Fruit fly (Drosophila melanogaster) whole organism, embryonic: ENCODE measurements around the gene CG6443.

Experiments used
- Asciz ChIP-seq: fragments of 200-800 bp; sonication (Bioruptor generic); optimal IDR thresholded peaks from 2 replicates; lab custom pipeline; 2017; ENCODE audit warnings: missing biosample characterization, mild to moderate bottlenecking, missing genetic modification characterization, missing genetic modification reagents
- Atf3 ChIP-seq: fragments of 200-800 bp; sonication (Bioruptor generic); optimal IDR thresholded peaks from 3 replicates; lab custom pipeline; 2016; ENCODE audit warnings: missing biosample characterization, missing genetic modification characterization
- Awh ChIP-seq: fragments of 200-800 bp; sonication (Bioruptor generic); IDR thresholded peaks from 2 replicates; pipeline ENCODE4, ENCODE4 v1.3.6; 2022; ENCODE audit warnings: missing biosample characterization, missing genetic modification characterization
- CG11085 ChIP-seq: fragments of 200-800 bp; sonication (Bioruptor generic); IDR thresholded peaks from 2 replicates; pipeline ENCODE4 v1.3.6; 2022; ENCODE audit warnings: missing biosample characterization, missing genetic modification characterization
- CG11398 ChIP-seq: fragments of 200-800 bp; sonication (Bioruptor generic); optimal IDR thresholded peaks from 2 replicates; lab custom pipeline; 2016; ENCODE audit warnings: missing biosample characterization, missing genetic modification characterization
- CG11456 ChIP-seq: fragments of 200-800 bp; sonication (Bioruptor generic); IDR thresholded peaks from 3 replicates; pipeline ENCODE4 v1.3.6; 2022; ENCODE audit warnings: missing biosample characterization, missing genetic modification characterization
- CG11696 ChIP-seq: fragments of 200-800 bp; sonication (Bioruptor generic); IDR thresholded peaks from 2 replicates; pipeline ENCODE4 v1.3.6; 2022; ENCODE audit warnings: missing biosample characterization, missing genetic modification characterization
- CG12236 ChIP-seq: fragments of 200-800 bp; sonication (Bioruptor generic); optimal IDR thresholded peaks from 2 replicates; lab custom pipeline; 2016; ENCODE audit warnings: missing biosample characterization, missing genetic modification characterization
- CG12744 ChIP-seq: fragments of 200-800 bp; sonication (Bioruptor generic); optimal IDR thresholded peaks from 2 replicates; lab custom pipeline; 2016; ENCODE audit warnings: missing biosample characterization, missing genetic modification characterization
- CG14441 ChIP-seq: fragments of 200-800 bp; sonication (Bioruptor generic); IDR thresholded peaks from 2 replicates; pipeline ENCODE4 v1.3.6; 2022; ENCODE audit warnings: missing biosample characterization, missing genetic modification characterization
- CG15269 ChIP-seq: fragments of 200-800 bp; sonication (Bioruptor generic); optimal IDR thresholded peaks from 2 replicates; lab custom pipeline; 2018; ENCODE audit warnings: missing biosample characterization, mild to moderate bottlenecking, missing genetic modification characterization, moderate library complexity
- CG17385 ChIP-seq: fragments of 200-800 bp; sonication (Bioruptor generic); optimal IDR thresholded peaks from 3 replicates; lab custom pipeline; 2018; ENCODE audit warnings: missing biosample characterization, mild to moderate bottlenecking, missing genetic modification characterization
- CG18011 ChIP-seq: fragments of 200-800 bp; sonication (Bioruptor generic); optimal IDR thresholded peaks from 2 replicates; lab custom pipeline; 2017; ENCODE audit warnings: missing biosample characterization, missing genetic modification characterization, mild to moderate bottlenecking, moderate library complexity, missing genotype
- CG18262 ChIP-seq: fragments of 200-800 bp; optimal IDR thresholded peaks from 3 replicates; lab custom pipeline; 2019; ENCODE audit warnings: missing biosample characterization, mild to moderate bottlenecking, missing genetic modification characterization, moderate library complexity
- CG2875 ChIP-seq: fragments of 200-800 bp; sonication (Bioruptor generic); optimal IDR thresholded peaks from 2 replicates; lab custom pipeline; 2017; ENCODE audit warnings: missing biosample characterization, mild to moderate bottlenecking, missing genetic modification characterization, missing genetic modification reagents
- CG2889 ChIP-seq: fragments of 200-800 bp; sonication (Bioruptor generic); IDR thresholded peaks from 3 replicates; pipeline ENCODE4 v1.3.6; 2022; ENCODE audit warnings: missing biosample characterization, missing genetic modification characterization
- CG30020 ChIP-seq: fragments of 200-800 bp; optimal IDR thresholded peaks from 2 replicates; lab custom pipeline; 2019; ENCODE audit warnings: missing biosample characterization, mild to moderate bottlenecking, missing genetic modification characterization, moderate library complexity
- CG31224 ChIP-seq: fragments of 200-800 bp; sonication (Bioruptor generic); IDR thresholded peaks from 2 replicates; pipeline ENCODE4 v1.3.6; 2022; ENCODE audit warnings: missing biosample characterization, missing genetic modification characterization
- CG43689 ChIP-seq: fragments of 200-800 bp; sonication (Bioruptor generic); IDR thresholded peaks from 2 replicates; pipeline ENCODE4 v1.3.6; 2022; ENCODE audit warnings: missing biosample characterization, missing genetic modification characterization
- CG6791 ChIP-seq: fragments of 200-800 bp; sonication (Bioruptor generic); IDR thresholded peaks from 3 replicates; pipeline ENCODE4 v1.3.6; 2022; ENCODE audit warnings: missing biosample characterization, missing genetic modification characterization; ENCODE audit not compliant: partially characterized antibody
- CG8359 ChIP-seq: fragments of 200-800 bp; sonication (Bioruptor generic); optimal IDR thresholded peaks from 2 replicates; lab custom pipeline; 2017; ENCODE audit warnings: missing biosample characterization, mild to moderate bottlenecking, missing genetic modification characterization, borderline replicate concordance
- CG8388 ChIP-seq: fragments of 200-800 bp; sonication (Bioruptor generic); optimal IDR thresholded peaks from 2 replicates; lab custom pipeline; 2019; ENCODE audit warnings: missing biosample characterization, mild to moderate bottlenecking, missing genetic modification characterization, moderate library complexity
- CG8765 ChIP-seq: fragments of 200-800 bp; sonication (Bioruptor generic); IDR thresholded peaks from 2 replicates; pipeline ENCODE4 v1.3.6; 2022; ENCODE audit warnings: missing biosample characterization, missing genetic modification characterization
- Doc2 ChIP-seq: fragments of 200-800 bp; sonication (Bioruptor generic); IDR thresholded peaks from 2 replicates; pipeline ENCODE4 v1.3.6; 2022; ENCODE audit warnings: missing biosample characterization, missing genetic modification characterization
- Ets97D ChIP-seq: fragments of 200-800 bp; sonication (Bioruptor generic); optimal IDR thresholded peaks from 3 replicates; lab custom pipeline; 2016; ENCODE audit warnings: missing biosample characterization, missing genetic modification characterization
- Fer2 ChIP-seq: fragments of 200-800 bp; sonication (Bioruptor generic); optimal IDR thresholded peaks from 2 replicates; lab custom pipeline; 2018; ENCODE audit warnings: missing biosample characterization, mild to moderate bottlenecking, missing genetic modification characterization, moderate library complexity
- Gsc ChIP-seq: fragments of 200-800 bp; sonication (Bioruptor generic); IDR thresholded peaks from 2 replicates; pipeline ENCODE4 v1.3.6; 2022; ENCODE audit warnings: missing biosample characterization, missing genetic modification characterization
- Gug ChIP-seq: fragments of 200-800 bp; sonication (Bioruptor generic); IDR thresholded peaks from 4 replicates; pipeline ENCODE4 v1.3.6; 2022; ENCODE audit warnings: missing biosample characterization, missing genetic modification characterization
- HLHmδ ChIP-seq: fragments of 200-800 bp; sonication (Bioruptor generic); optimal IDR thresholded peaks from 2 replicates; lab custom pipeline; 2018; ENCODE audit warnings: missing biosample characterization, mild to moderate bottlenecking, missing genetic modification characterization, moderate library complexity
- Hr39 ChIP-seq: fragments of >200 bp; optimal IDR thresholded peaks from 2 replicates; lab custom pipeline; 2017
- Meics ChIP-seq: fragments of 200-800 bp; sonication (Bioruptor generic); optimal IDR thresholded peaks from 2 replicates; lab custom pipeline; 2017; ENCODE audit warnings: missing biosample characterization, mild to moderate bottlenecking, missing genetic modification characterization
- Poxn ChIP-seq: fragments of 200-800 bp; sonication (Bioruptor generic); IDR thresholded peaks from 2 replicates; pipeline ENCODE4 v1.3.6; 2022; ENCODE audit warnings: missing biosample characterization, missing genetic modification characterization
- Ptx1 ChIP-seq: fragments of 200-800 bp; sonication (Bioruptor generic); IDR thresholded peaks from 2 replicates; pipeline ENCODE4 v1.3.6; 2022; ENCODE audit warnings: missing biosample characterization, missing genetic modification characterization
- Tbp ChIP-seq: fragments of >200 bp; optimal IDR thresholded peaks from 2 replicates; lab custom pipeline; 2018; ENCODE audit warnings: missing biosample characterization, missing genetic modification characterization
- Usf ChIP-seq: fragments of 200-800 bp; sonication (Bioruptor generic); optimal IDR thresholded peaks from 2 replicates; lab custom pipeline; 2017; ENCODE audit warnings: missing genotype, missing biosample characterization, missing genetic modification characterization
- Xbp1 ChIP-seq: fragments of 200-800 bp; sonication (Bioruptor generic); optimal IDR thresholded peaks from 3 replicates; lab custom pipeline; 2016; ENCODE audit warnings: missing biosample characterization, mild to moderate bottlenecking, missing genetic modification characterization
- cad ChIP-seq: fragments of >200 bp; optimal IDR thresholded peaks from 2 replicates; lab custom pipeline; 2017; ENCODE audit warnings: missing biosample characterization, missing genetic modification characterization
- caup ChIP-seq: fragments of 200-800 bp; sonication (Bioruptor generic); optimal IDR thresholded peaks from 3 replicates; lab custom pipeline; 2017; ENCODE audit warnings: missing biosample characterization, mild to moderate bottlenecking, missing genetic modification characterization, moderate library complexity; ENCODE audit not compliant: severe bottlenecking
- chn ChIP-seq: fragments of 200-800 bp; sonication (Bioruptor generic); optimal IDR thresholded peaks from 2 replicates; lab custom pipeline; 2016; ENCODE audit warnings: missing biosample characterization, missing genetic modification characterization
- da ChIP-seq: fragments of 200-800 bp; sonication (Bioruptor generic); optimal IDR thresholded peaks from 2 replicates; lab custom pipeline; 2016; ENCODE audit warnings: missing biosample characterization, missing genetic modification characterization
- eyg ChIP-seq: fragments of 200-800 bp; sonication (Bioruptor generic); optimal IDR thresholded peaks from 3 replicates; lab custom pipeline; 2016; ENCODE audit warnings: missing biosample characterization, missing genetic modification characterization
- h ChIP-seq: fragments of >200 bp; optimal IDR thresholded peaks from 2 replicates; lab custom pipeline; 2017
- her ChIP-seq: fragments of 200-800 bp; sonication (Bioruptor generic); optimal IDR thresholded peaks from 2 replicates; lab custom pipeline; 2016; ENCODE audit warnings: missing biosample characterization, missing genetic modification characterization
- luna ChIP-seq: fragments of 200-800 bp; sonication (Bioruptor generic); optimal IDR thresholded peaks from 2 replicates; lab custom pipeline; 2016; ENCODE audit warnings: missing biosample characterization, missing genetic modification characterization
- mirr ChIP-seq: fragments of 200-800 bp; sonication (Bioruptor generic); optimal IDR thresholded peaks from 3 replicates; lab custom pipeline; 2018; ENCODE audit warnings: missing biosample characterization, mild to moderate bottlenecking, missing genetic modification characterization
- oc ChIP-seq: fragments of 200-800 bp; sonication (Bioruptor generic); optimal IDR thresholded peaks from 2 replicates; lab custom pipeline; 2018; ENCODE audit warnings: missing biosample characterization, mild to moderate bottlenecking, missing genetic modification characterization, moderate library complexity
- pan ChIP-seq, 4 experiments: fragments of >200 bp in 3 of 4; fragments of 200-800 bp in 1 of 4; sonication (Bioruptor generic) in 1 of 4; optimal IDR thresholded peaks in 3 of 4; IDR thresholded peaks in 1 of 4; 2 replicates each; pipeline versions ENCODE4 v1.3.6 to Lab custom; 2017 to 2022; ENCODE audit warnings: missing biosample characterization in 2 of 4, missing genetic modification characterization in 2 of 4, mixed read lengths in 1 of 4
- pita ChIP-seq: fragments of 200-800 bp; sonication (Bioruptor generic); optimal IDR thresholded peaks from 2 replicates; lab custom pipeline; 2017; ENCODE audit warnings: missing biosample characterization, mild to moderate bottlenecking, missing genetic modification characterization
- tx ChIP-seq: fragments of 200-800 bp; sonication (Bioruptor generic); optimal IDR thresholded peaks from 2 replicates; lab custom pipeline; 2016; ENCODE audit warnings: missing biosample characterization, missing genetic modification characterization

The CG6443 gene

DNA sequence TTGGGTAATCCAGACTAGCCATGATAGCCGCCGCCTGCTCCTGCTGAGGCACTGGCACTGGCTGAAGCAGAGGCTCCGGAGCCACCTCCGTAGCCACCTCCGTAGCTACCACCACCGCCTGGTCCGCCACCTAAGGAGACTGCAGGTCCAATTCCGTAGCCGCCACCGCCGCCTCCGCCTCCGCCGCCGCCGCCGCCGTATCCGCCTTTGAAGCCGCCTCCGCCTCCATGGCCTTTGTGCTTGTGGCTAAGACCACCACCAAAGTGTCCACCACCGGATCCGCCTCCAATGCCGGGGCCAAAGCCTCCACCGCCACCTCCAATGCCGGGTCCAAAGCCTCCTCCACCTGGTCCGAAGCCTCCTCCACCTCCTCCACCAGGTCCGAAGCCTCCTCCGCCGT, 35.8 kb upstream of the CG6443 start:
- TF ChIP-seq Hr39 (peak; percentile 74), CG11085 (GFP tag; lab: Robert Waterston, UW) (no peak)

- no peak for TF ChIP-seq Doc2 (GFP tag; lab: Robert Waterston, UW)
- TF ChIP-seq tx (GFP tag; lab: Kevin White, UChicago), result no peak
- TF ChIP-seq Gsc (GFP tag; lab: Robert Waterston, UW), result no peak
- no peak for TF ChIP-seq da
- no peak for TF ChIP-seq oc (tag; lab: Kevin White, UChicago)
- TF ChIP-seq CG11696, result no peak
- no peak for TF ChIP-seq HLHmδ
- no peak for TF ChIP-seq CG15269 (tag; lab: Kevin White, UChicago)
- TF ChIP-seq caup (GFP tag; lab: Kevin White, UChicago), result no peak
- TF ChIP-seq CG43689, result no peak
- TF ChIP-seq Tbp (GFP tag; lab: Kevin White, UChicago), result no peak
- no peak for TF ChIP-seq CG11398 (GFP tag; lab: Kevin White, UChicago)
- TF ChIP-seq CG8765, result no peak
- no peak for TF ChIP-seq h (lab: Kevin White, UChicago)
- no peak for TF ChIP-seq her (GFP tag; lab: Kevin White, UChicago)
Observed at dm6 chr2L:10694053-10694618, 34.6 kb upstream of the CG6443 start, which contains the start of gene CG17108. Gene CG17108, minus strand, starts transcription at chr2L:10694103.

DNA sequence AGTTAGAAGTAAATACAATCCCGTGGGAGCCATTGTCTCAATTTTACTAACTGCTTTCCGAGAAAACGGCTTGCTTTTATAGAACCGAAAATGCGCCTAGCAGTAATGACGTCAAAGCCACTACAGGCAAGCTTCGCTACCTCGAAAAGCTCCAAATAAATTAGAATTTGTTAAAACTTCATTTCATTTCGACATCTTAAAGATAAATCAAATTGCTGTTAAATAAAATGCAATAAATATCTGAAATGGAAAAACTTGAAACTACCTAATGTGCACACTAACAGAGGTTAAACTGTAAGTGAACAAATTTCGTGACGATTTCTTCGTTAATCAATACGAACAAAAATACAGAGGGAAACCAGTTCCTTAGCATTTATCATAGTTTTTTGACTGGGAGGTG, 30.8 kb upstream of the CG6443 start, which contains the start of gene CG7300:
TSS of gene CG7300 (minus strand) at position 52 of the 400 bp plus-strand sequence.
- TF ChIP-seq Fer2 (tag; lab: Kevin White, UChicago) (no peak), Ptx1 (peak; percentile 63), luna (GFP tag; lab: Kevin White, UChicago) (no peak), CG8359 (GFP tag; lab: Kevin White, UChicago) (no peak), CG12744 (GFP tag; lab: Kevin White, UChicago) (no peak), CG30020 (tag; lab: Kevin White, UChicago) (no peak), CG6791 (GFP tag; lab: Robert Waterston, UW) (no peak), CG2889 (GFP tag; lab: Robert Waterston, UW) (0 out of 3 replicates have a peak, but pooled peaks have one; percentile 27), Asciz (GFP tag; lab: Kevin White, UChicago) (no peak), Awh (GFP tag; lab: Robert Waterston, UW) (peak; percentile 59), Meics (peak; percentile 68), Gug (GFP tag; lab: Robert Waterston, UW) (peak; percentile 44; the same call in 2 of the 4 replicates), CG17385 (GFP tag; lab: Kevin White, UChicago) (peak; percentile 49), Usf (no peak), CG18011 (GFP tag; lab: Kevin White, UChicago) (no peak), CG18262 (tag; lab: Kevin White, UChicago) (peak; percentile 59), Xbp1 (GFP tag; lab: Kevin White, UChicago) (peak; percentile 56), pita (GFP tag; lab: Kevin White, UChicago) (no peak), Poxn (GFP tag; lab: Robert Waterston, UW) (no peak), eyg (no peak), CG14441 (GFP tag; lab: Robert Waterston, UW) (peak; percentile 49), cad (GFP tag; lab: Kevin White, UChicago) (no peak), CG31224 (GFP tag; lab: Robert Waterston, UW) (0 out of 2 replicates have a peak, but pooled peaks have one; percentile 18), mirr (GFP tag; lab: Kevin White, UChicago) (no peak), chn (GFP tag; lab: Kevin White, UChicago) (peak; percentile 17), CG12236 (no peak), pan (optimal IDR thresholded peaks at IDR 0.05; lab: Kevin White, UChicago) (no peak), pan (GFP tag; optimal IDR thresholded peaks at IDR 0.05 in 1 of 2, IDR thresholded peaks at IDR 0.05 in 1 of 2) (peak in 1 of 2 experiments; percentile 72), Ets97D (no peak), CG11456 (GFP tag; lab: Robert Waterston, UW) (peak; percentile 76), CG2875 (no peak), Atf3 (GFP tag; lab: Kevin White, UChicago) (peak; percentile 1), CG8388 (peak; percentile 39)
